Fruit fly (Drosophila melanogaster): ENCODE data around the gene CG43739.

Gene CG43739

DNA sequence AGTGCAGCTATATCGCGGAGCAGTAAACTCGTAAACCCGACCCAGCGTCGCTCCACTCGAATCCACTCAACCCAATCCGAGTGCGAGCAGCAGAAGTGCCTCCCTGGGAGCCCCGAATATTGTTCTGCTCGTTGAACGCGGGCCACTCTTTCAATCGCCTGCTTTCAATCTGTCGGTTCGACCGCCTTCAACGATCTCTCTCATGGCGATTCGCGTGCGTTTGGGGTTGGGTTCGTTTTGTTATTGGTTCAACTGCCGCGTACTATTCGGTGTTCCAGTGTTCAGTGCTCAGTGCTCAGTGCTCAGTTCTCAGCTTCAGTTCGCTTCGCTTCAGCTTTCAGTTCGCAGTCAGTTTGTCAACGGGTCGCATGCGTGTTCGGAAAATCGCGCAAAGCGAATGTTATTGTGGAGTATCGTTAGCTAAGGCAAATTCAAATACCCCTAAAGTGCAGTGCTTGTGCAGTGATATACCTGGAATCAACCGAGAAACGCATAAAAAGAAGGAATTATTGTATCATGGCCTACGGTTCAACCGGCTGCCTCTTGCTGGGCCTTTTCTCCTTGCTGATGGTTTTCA, 78.2 kb downstream of the CG43739 start, which contains the start of gene CG31676 (continued):
- no peak for TF ChIP-seq Dip2 (GFP tag; IDR thresholded peaks at IDR 0.05)
- no peak for TF ChIP-seq CG17802 (tag; optimal IDR thresholded peaks at IDR 0.05)
- TF ChIP-seq disco-r (GFP tag; optimal IDR thresholded peaks at IDR 0.05): no peak
- no peak for TF ChIP-seq gcm2 (GFP tag; optimal IDR thresholded peaks at IDR 0.05)
- TF ChIP-seq lilli (GFP tag; optimal IDR thresholded peaks at IDR 0.05): no peak
- TF ChIP-seq so (GFP tag; IDR thresholded peaks at IDR 0.05): 0 out of 3 replicates have a peak, but pooled peaks have one; percentile 21
- no peak for TF ChIP-seq twi (tag; optimal IDR thresholded peaks at IDR 0.05)
- TF ChIP-seq wek (GFP tag; optimal IDR thresholded peaks at IDR 0.05): no peak
- no peak for TF ChIP-seq CG5953 (GFP tag; IDR thresholded peaks at IDR 0.05)
- TF ChIP-seq sisA (GFP tag; IDR thresholded peaks at IDR 0.05): no peak
- no peak for TF ChIP-seq fd102C (GFP tag; optimal IDR thresholded peaks at IDR 0.05)
- no peak for TF ChIP-seq Ada2b (GFP tag; IDR thresholded peaks at IDR 0.05)
- no peak for TF ChIP-seq ab (GFP tag; optimal IDR thresholded peaks at IDR 0.05)
- no peak for TF ChIP-seq slp2 (GFP tag; optimal IDR thresholded peaks at IDR 0.05)
- no peak for TF ChIP-seq CG8388 (GFP tag; optimal IDR thresholded peaks at IDR 0.05)
- TF ChIP-seq pnt (GFP tag; optimal IDR thresholded peaks at IDR 0.05): no peak
- no peak for TF ChIP-seq CG15011 (GFP tag; optimal IDR thresholded peaks at IDR 0.05)
- TF ChIP-seq Lim3 (GFP tag; IDR thresholded peaks at IDR 0.05): no peak
- TF ChIP-seq HmgD (GFP tag; optimal IDR thresholded peaks at IDR 0.05): no peak
- no peak for TF ChIP-seq cwo (GFP tag; optimal IDR thresholded peaks at IDR 0.05)
- TF ChIP-seq Hmx (GFP tag; optimal IDR thresholded peaks at IDR 0.05): no peak
- no peak for TF ChIP-seq CG43689 (GFP tag; IDR thresholded peaks at IDR 0.05)
- 0 out of 3 replicates have a peak, but pooled peaks have one; percentile 23 for TF ChIP-seq CG6175 (GFP tag; IDR thresholded peaks at IDR 0.05)
- TF ChIP-seq hth (optimal IDR thresholded peaks at IDR 0.05): no peak
- TF ChIP-seq CG17568 (GFP tag; optimal IDR thresholded peaks at IDR 0.05): peak; percentile 33
- TF ChIP-seq al (GFP tag; IDR thresholded peaks at IDR 0.05): no peak
- TF ChIP-seq Ets97D (GFP tag; optimal IDR thresholded peaks at IDR 0.05): no peak
- TF ChIP-seq MTF-1 (GFP tag; optimal IDR thresholded peaks at IDR 0.05; ENCODE audit: borderline replicate concordance): no peak
- no peak for TF ChIP-seq seq (GFP tag; IDR thresholded peaks at IDR 0.05)
- TF ChIP-seq CG11093 (GFP tag; IDR thresholded peaks at IDR 0.05): no peak
- no peak for TF ChIP-seq Mes4 (GFP tag; optimal IDR thresholded peaks at IDR 0.05)
- TF ChIP-seq CG6813 (GFP tag; optimal IDR thresholded peaks at IDR 0.05): peak; percentile 57
- TF ChIP-seq CG8281 (tag; optimal IDR thresholded peaks at IDR 0.05): no peak
- no peak for TF ChIP-seq nau (GFP tag; optimal IDR thresholded peaks at IDR 0.05)
- no peak for TF ChIP-seq Atf-2 (GFP tag; optimal IDR thresholded peaks at IDR 0.05)
- no peak for TF ChIP-seq bbx (GFP tag; IDR thresholded peaks at IDR 0.05; ENCODE audit: partially characterized antibody)
- TF ChIP-seq Dref (GFP tag; IDR thresholded peaks at IDR 0.05): no peak
- TF ChIP-seq HLH3B (GFP tag; IDR thresholded peaks at IDR 0.05): no peak
- peak; percentile 61 for TF ChIP-seq CG34376 (GFP tag; optimal IDR thresholded peaks at IDR 0.05)
- TF ChIP-seq CG14860 (GFP tag; IDR thresholded peaks at IDR 0.05; ENCODE audit: partially characterized antibody): no peak
- TF ChIP-seq ham (GFP tag; IDR thresholded peaks at IDR 0.05): no peak
- no peak for TF ChIP-seq CG10209 (GFP tag; optimal IDR thresholded peaks at IDR 0.05)
- TF ChIP-seq CG4424 (GFP tag; optimal IDR thresholded peaks at IDR 0.05): no peak
- no peak for TF ChIP-seq CG6791 (GFP tag; IDR thresholded peaks at IDR 0.05; ENCODE audit: partially characterized antibody)
- no peak for TF ChIP-seq vnd (GFP tag; IDR thresholded peaks at IDR 0.05; ENCODE audit: partially characterized antibody)
- no peak for TF ChIP-seq Oli (tag; optimal IDR thresholded peaks at IDR 0.05)
- TF ChIP-seq CoRest (tag; optimal IDR thresholded peaks at IDR 0.05): no peak
- TF ChIP-seq CG16863 (GFP tag; optimal IDR thresholded peaks at IDR 0.05): no peak
- no peak for TF ChIP-seq stc (GFP tag; IDR thresholded peaks at IDR 0.05)
- TF ChIP-seq ap (GFP tag; IDR thresholded peaks at IDR 0.05): no peak
- no peak for TF ChIP-seq CG3407 (GFP tag; optimal IDR thresholded peaks at IDR 0.05)
